Fruit fly (Drosophila melanogaster) whole organism, embryonic: ENCODE measurements around the gene cnc.

ENCODE experiments used
- CG11093 ChIP-seq: fragments of 200-800 bp; sonication (Bioruptor generic); IDR thresholded peaks from 3 replicates; pipeline ENCODE4 v1.3.6; 2022; ENCODE audit warnings: missing biosample characterization, missing genetic modification characterization
- CG11504 ChIP-seq: fragments of 200-800 bp; sonication (Bioruptor generic); optimal IDR thresholded peaks from 3 replicates; lab custom pipeline; 2019; ENCODE audit warnings: missing biosample characterization, mild to moderate bottlenecking, missing genetic modification characterization, moderate library complexity
- CG1233 ChIP-seq: fragments of 200-800 bp; sonication (Bioruptor generic); optimal IDR thresholded peaks from 4 replicates; lab custom pipeline; 2018; ENCODE audit warnings: missing biosample characterization, mild to moderate bottlenecking, missing genetic modification characterization
- CG14441 ChIP-seq: fragments of 200-800 bp; sonication (Bioruptor generic); IDR thresholded peaks from 2 replicates; pipeline ENCODE4 v1.3.6; 2022; ENCODE audit warnings: missing biosample characterization, missing genetic modification characterization
- CG15479 ChIP-seq: fragments of 200-800 bp; sonication (Bioruptor generic); optimal IDR thresholded peaks from 3 replicates; lab custom pipeline; 2019; ENCODE audit warnings: missing biosample characterization, mild to moderate bottlenecking, missing genetic modification characterization, moderate library complexity
- CG17186 ChIP-seq: fragments of 200-800 bp; sonication (Bioruptor generic); optimal IDR thresholded peaks from 3 replicates; lab custom pipeline; 2017; ENCODE audit warnings: missing biosample characterization, missing genetic modification reagents, missing genetic modification characterization
- CG17361 ChIP-seq: fragments of 200-800 bp; sonication (Bioruptor generic); IDR thresholded peaks from 3 replicates; pipeline ENCODE4 v1.3.6; 2022; ENCODE audit warnings: missing biosample characterization, missing genetic modification characterization
- CG1792 ChIP-seq: fragments of 200-800 bp; sonication (Bioruptor generic); optimal IDR thresholded peaks from 2 replicates; lab custom pipeline; 2016; ENCODE audit warnings: missing biosample characterization, missing genetic modification characterization
- CG18262 ChIP-seq: fragments of 200-800 bp; optimal IDR thresholded peaks from 3 replicates; lab custom pipeline; 2019; ENCODE audit warnings: missing biosample characterization, mild to moderate bottlenecking, missing genetic modification characterization, moderate library complexity
- CG18764 ChIP-seq: fragments of 200-800 bp; sonication (Bioruptor generic); optimal IDR thresholded peaks from 3 replicates; lab custom pipeline; 2016; ENCODE audit warnings: missing biosample characterization, missing genetic modification characterization
- CG2120 ChIP-seq: fragments of 200-800 bp; sonication (Bioruptor generic); optimal IDR thresholded peaks from 3 replicates; lab custom pipeline; 2016; ENCODE audit warnings: missing biosample characterization, missing genetic modification characterization
- CG30431 ChIP-seq: fragments of 200-800 bp; sonication (Bioruptor generic); optimal IDR thresholded peaks from 2 replicates; lab custom pipeline; 2017; ENCODE audit warnings: missing biosample characterization, missing genetic modification characterization
- CG3163 ChIP-seq: fragments of 200-800 bp; sonication (Bioruptor generic); optimal IDR thresholded peaks from 3 replicates; lab custom pipeline; 2016; ENCODE audit warnings: missing biosample characterization, missing genetic modification characterization
- CG3726 ChIP-seq: fragments of 200-800 bp; sonication (Bioruptor generic); IDR thresholded peaks from 3 replicates; pipeline ENCODE4, ENCODE4 v1.3.6; 2022; ENCODE audit warnings: missing biosample characterization, missing genetic modification characterization
- CG4360 ChIP-seq: fragments of 200-800 bp; sonication (Bioruptor generic); IDR thresholded peaks from 2 replicates; pipeline ENCODE4 v1.3.6; 2022; ENCODE audit warnings: missing biosample characterization, missing genetic modification characterization
- CG5180 ChIP-seq: fragments of 200-800 bp; sonication (Bioruptor generic); optimal IDR thresholded peaks from 3 replicates; lab custom pipeline; 2017; ENCODE audit warnings: missing biosample characterization, missing genetic modification characterization, mild to moderate bottlenecking, moderate library complexity, missing genetic modification reagents
- CG7556 ChIP-seq: fragments of 200-800 bp; sonication (Bioruptor generic); optimal IDR thresholded peaks from 2 replicates; lab custom pipeline; 2017; ENCODE audit warnings: missing biosample characterization, mild to moderate bottlenecking, missing genetic modification characterization
- CG8281 ChIP-seq: fragments of 200-800 bp; sonication (Bioruptor generic); optimal IDR thresholded peaks from 2 replicates; lab custom pipeline; 2018; ENCODE audit warnings: missing biosample characterization, mild to moderate bottlenecking, missing genetic modification characterization, moderate library complexity
- CTCF ChIP-seq: fragments of 200-800 bp; sonication (Bioruptor generic); optimal IDR thresholded peaks from 2 replicates; lab custom pipeline; 2017; ENCODE audit warnings: missing biosample characterization, mild to moderate bottlenecking, missing genetic modification characterization, moderate library complexity
- Dad ChIP-seq: fragments of 200-800 bp; sonication (Bioruptor generic); optimal IDR thresholded peaks from 3 replicates; lab custom pipeline; 2016; ENCODE audit warnings: missing biosample characterization, missing genetic modification characterization
- Dip2 ChIP-seq: fragments of 200-800 bp; sonication (Bioruptor generic); IDR thresholded peaks from 2 replicates; pipeline ENCODE4 v1.3.6; 2022; ENCODE audit warnings: missing biosample characterization, missing genetic modification characterization
- Doc3 ChIP-seq: fragments of 200-800 bp; sonication (Bioruptor generic); IDR thresholded peaks from 3 replicates; pipeline ENCODE4 v1.3.6; 2022; ENCODE audit warnings: missing biosample characterization, missing genetic modification characterization; ENCODE audit not compliant: partially characterized antibody
- Drgx ChIP-seq: fragments of 200-800 bp; sonication (Bioruptor generic); IDR thresholded peaks from 2 replicates; pipeline ENCODE4 v1.3.6; 2022; ENCODE audit warnings: missing biosample characterization, missing genetic modification characterization
- Ets97D ChIP-seq: fragments of 200-800 bp; sonication (Bioruptor generic); optimal IDR thresholded peaks from 3 replicates; lab custom pipeline; 2016; ENCODE audit warnings: missing biosample characterization, missing genetic modification characterization
- H15 ChIP-seq: fragments of 200-800 bp; sonication (Bioruptor generic); IDR thresholded peaks from 3 replicates; pipeline ENCODE4 v1.3.6; 2022; ENCODE audit warnings: missing biosample characterization, missing genetic modification characterization
- HLH4C ChIP-seq: fragments of 200-800 bp; sonication (Bioruptor generic); IDR thresholded peaks from 3 replicates; pipeline ENCODE4 v1.3.6; 2022; ENCODE audit warnings: missing biosample characterization, missing genetic modification characterization; ENCODE audit not compliant: partially characterized antibody
- Jarid2 ChIP-seq: fragments of 200-800 bp; sonication (Bioruptor generic); optimal IDR thresholded peaks from 3 replicates; lab custom pipeline; 2017; ENCODE audit warnings: mild to moderate bottlenecking, missing biosample characterization, missing genetic modification reagents, missing genetic modification characterization
- Mes4 ChIP-seq: fragments of 200-800 bp; sonication (Bioruptor generic); optimal IDR thresholded peaks from 2 replicates; lab custom pipeline; 2016; ENCODE audit warnings: missing biosample characterization, missing genetic modification characterization
- Mrtf ChIP-seq: fragments of 200-800 bp; sonication (Bioruptor generic); IDR thresholded peaks from 3 replicates; pipeline ENCODE4 v1.3.6; 2022; ENCODE audit warnings: missing biosample characterization, missing genetic modification characterization
- Neu2 ChIP-seq: fragments of 200-800 bp; sonication (Bioruptor generic); optimal IDR thresholded peaks from 3 replicates; lab custom pipeline; 2016; ENCODE audit warnings: missing biosample characterization, missing genetic modification characterization, borderline replicate concordance
- Nf-YA ChIP-seq: fragments of 200-800 bp; sonication (Bioruptor generic); IDR thresholded peaks from 2 replicates; pipeline ENCODE4 v1.3.6; 2022; ENCODE audit warnings: missing biosample characterization, missing genetic modification characterization
- PHDP ChIP-seq: fragments of 200-800 bp; sonication (Bioruptor generic); optimal IDR thresholded peaks from 3 replicates; lab custom pipeline; 2018; ENCODE audit warnings: missing biosample characterization, mild to moderate bottlenecking, missing genetic modification characterization, moderate library complexity
- Sry-δ ChIP-seq: fragments of 200-800 bp; sonication (Bioruptor generic); optimal IDR thresholded peaks from 2 replicates; lab custom pipeline; 2016; ENCODE audit warnings: missing biosample characterization, missing genetic modification characterization
- Stat92E ChIP-seq, 3 experiments: fragments of >200 bp in 2 of 3; fragments of 200-800 bp in 1 of 3; sonication (Bioruptor generic) in 1 of 3; optimal IDR thresholded peaks; 2 replicates each; lab custom pipeline; 2017 to 2019; ENCODE audit warnings: missing biosample characterization in 3 of 3, missing genetic modification characterization in 3 of 3, mild to moderate bottlenecking in 1 of 3, moderate library complexity in 1 of 3
- bab2 ChIP-seq: fragments of 200-800 bp; sonication (Bioruptor generic); optimal IDR thresholded peaks from 2 replicates; lab custom pipeline; 2016; ENCODE audit warnings: missing biosample characterization, missing genetic modification characterization
- bowl ChIP-seq: fragments of 200-800 bp; sonication (Bioruptor generic); IDR thresholded peaks from 2 replicates; pipeline ENCODE4 v1.3.6; 2022; ENCODE audit warnings: missing biosample characterization, missing genetic modification characterization
- crp ChIP-seq, 2 experiments: fragments of 200-800 bp; sonication (Bioruptor generic); optimal IDR thresholded peaks; 2 replicates in 1 of 2; 3 replicates in 1 of 2; lab custom pipeline; 2017; ENCODE audit warnings: missing biosample characterization in 2 of 2, missing genetic modification characterization in 2 of 2, mild to moderate bottlenecking in 1 of 2, moderate library complexity in 1 of 2
- danr ChIP-seq: fragments of 200-800 bp; sonication (Bioruptor generic); IDR thresholded peaks from 2 replicates; pipeline ENCODE4 v1.3.6; 2022; ENCODE audit warnings: missing biosample characterization, missing genetic modification characterization
- dmrt11E ChIP-seq: fragments of 200-800 bp; sonication (Bioruptor generic); optimal IDR thresholded peaks from 3 replicates; lab custom pipeline; 2018; ENCODE audit warnings: missing biosample characterization, mild to moderate bottlenecking, missing genetic modification characterization, moderate library complexity
- ems ChIP-seq: fragments of 200-800 bp; sonication (Bioruptor generic); optimal IDR thresholded peaks from 3 replicates; lab custom pipeline; 2016; ENCODE audit warnings: missing biosample characterization, missing genetic modification characterization
- gt ChIP-seq: fragments of 200-800 bp; sonication (Bioruptor generic); IDR thresholded peaks from 2 replicates; pipeline ENCODE4 v1.3.6; 2022; ENCODE audit warnings: missing biosample characterization, missing genetic modification characterization
- ken ChIP-seq: fragments of 200-800 bp; sonication (Bioruptor generic); IDR thresholded peaks from 3 replicates; pipeline ENCODE4 v1.3.6; 2022; ENCODE audit warnings: missing biosample characterization, missing genetic modification characterization
- kni ChIP-seq: fragments of 200-800 bp; sonication (Bioruptor generic); optimal IDR thresholded peaks from 3 replicates; lab custom pipeline; 2017; ENCODE audit warnings: mild to moderate bottlenecking, missing biosample characterization, missing genetic modification reagents, missing genetic modification characterization
- nau ChIP-seq: fragments of 200-800 bp; sonication (Bioruptor generic); optimal IDR thresholded peaks from 3 replicates; lab custom pipeline; 2017; ENCODE audit warnings: missing biosample characterization, mild to moderate bottlenecking, missing genetic modification characterization, missing genetic modification reagents
- nerfin-1 ChIP-seq: fragments of 200-800 bp; sonication (Bioruptor generic); optimal IDR thresholded peaks from 3 replicates; lab custom pipeline; 2019; ENCODE audit warnings: missing biosample characterization, mild to moderate bottlenecking, missing genetic modification characterization, moderate library complexity
- pnt ChIP-seq: fragments of 200-800 bp; sonication (Bioruptor generic); optimal IDR thresholded peaks from 3 replicates; lab custom pipeline; 2016; ENCODE audit warnings: missing biosample characterization, missing genetic modification characterization
- pros ChIP-seq: fragments of 200-800 bp; sonication (Bioruptor generic); optimal IDR thresholded peaks from 3 replicates; lab custom pipeline; 2019; ENCODE audit warnings: missing biosample characterization, mild to moderate bottlenecking, missing genetic modification characterization, moderate library complexity
- sens ChIP-seq: fragments of 200-800 bp; sonication (Bioruptor generic); peaks from one replicate; lab custom pipeline; 2016; ENCODE audit warnings: missing biosample characterization, missing genetic modification characterization
- slou ChIP-seq: fragments of 200-800 bp; sonication (Bioruptor generic); optimal IDR thresholded peaks from 3 replicates; lab custom pipeline; 2016; ENCODE audit warnings: missing biosample characterization, missing genetic modification characterization
- slp2 ChIP-seq: fragments of 200-800 bp; sonication (Bioruptor generic); optimal IDR thresholded peaks from 2 replicates; lab custom pipeline; 2016; ENCODE audit warnings: missing biosample characterization, missing genetic modification characterization
- stwl ChIP-seq: fragments of 200-800 bp; sonication (Bioruptor generic); optimal IDR thresholded peaks from 3 replicates; lab custom pipeline; 2018; ENCODE audit warnings: missing biosample characterization, mild to moderate bottlenecking, missing genetic modification characterization, moderate library complexity

cnc gene

DNA sequence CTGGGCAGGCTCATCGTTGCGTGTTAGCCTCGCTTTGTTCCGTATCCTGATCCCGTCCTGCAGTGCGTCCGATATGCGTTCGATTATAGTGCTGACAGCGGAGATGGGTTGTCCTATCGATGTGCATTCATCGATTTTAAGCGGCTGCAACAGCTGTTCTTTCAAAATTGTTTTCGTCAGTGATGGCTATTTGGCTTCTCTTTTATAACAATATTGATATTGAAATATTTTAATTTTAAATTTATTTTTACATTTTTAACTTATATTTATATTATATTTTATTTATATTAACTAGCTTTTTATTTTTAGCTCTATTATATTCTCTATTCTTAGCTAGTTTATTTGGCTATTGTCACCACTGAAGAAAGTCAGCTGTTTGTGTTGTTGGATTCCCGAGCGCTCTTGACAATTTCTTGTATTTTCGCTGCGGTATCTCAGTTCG is 31.5 kb upstream of the cnc start, which contains the start of the genes wda and Pex11c (continued):
- TF ChIP-seq CG17361 (GFP tag; lab: Robert Waterston, UW) (peak; percentile 95), HLH4C (GFP tag; lab: Robert Waterston, UW) (peak; percentile 61; the same call in 1 of the 3 replicates), CG11504 (tag; lab: Kevin White, UChicago) (no peak), bab2 (no peak), kni (GFP tag; lab: Kevin White, UChicago) (no peak), Neu2 (GFP tag; lab: Kevin White, UChicago) (no peak), Ets97D (GFP tag; lab: Kevin White, UChicago) (no peak), Stat92E (GFP tag; optimal IDR thresholded peaks at IDR 0.05; lab: Kevin White, UChicago) (peak in 1 of 3 experiments; percentile 73), CG8281 (tag; lab: Kevin White, UChicago) (peak; percentile 73), Nf-YA (GFP tag; lab: Robert Waterston, UW) (0 out of 2 replicates have a peak, but pooled peaks have one; percentile 17), pros (GFP tag; lab: Kevin White, UChicago) (no peak), gt (GFP tag; lab: Robert Waterston, UW) (peak; percentile 80), bowl (peak; percentile 67), Mes4 (GFP tag; lab: Kevin White, UChicago) (no peak), CG3726 (GFP tag; lab: Robert Waterston, UW) (no peak; the same call in 2 of the 3 replicates), Doc3 (GFP tag; lab: Robert Waterston, UW) (peak; percentile 66; the same call in 1 of the 3 replicates), CG1792 (GFP tag; lab: Kevin White, UChicago) (no peak), Jarid2 (GFP tag; lab: Kevin White, UChicago) (peak; percentile 51), nerfin-1 (tag; lab: Kevin White, UChicago) (peak; percentile 53), CG3163 (GFP tag; lab: Kevin White, UChicago) (no peak), Mrtf (GFP tag; lab: Robert Waterston, UW) (no peak; the same call in 2 of the 3 replicates), stwl (tag; lab: Kevin White, UChicago) (peak; percentile 60), CG4360 (peak; percentile 67), CG1233 (peak; percentile 69), CG5180 (GFP tag; lab: Kevin White, UChicago) (no peak), CG2120 (peak; percentile 78), nau (no peak), slp2 (GFP tag; lab: Kevin White, UChicago) (no peak), CG15479 (no peak), ken (peak; percentile 80), CTCF (GFP tag; lab: Kevin White, UChicago) (no peak), Drgx (GFP tag; lab: Robert Waterston, UW) (peak; percentile 75; the same call in 1 of the 2 replicates), CG14441 (peak; percentile 82), Sry-δ (GFP tag; lab: Kevin White, UChicago) (peak; percentile 71), Dad (GFP tag; lab: Kevin White, UChicago) (no peak), pnt (no peak), H15 (GFP tag; lab: Robert Waterston, UW) (peak; percentile 87), danr (GFP tag; lab: Robert Waterston, UW) (peak; percentile 70), CG17186 (GFP tag; lab: Kevin White, UChicago) (peak; percentile 5), CG11093 (GFP tag; lab: Robert Waterston, UW) (no peak), CG7556 (GFP tag; lab: Kevin White, UChicago) (peak; percentile 92), crp (GFP tag; optimal IDR thresholded peaks at IDR 0.05; lab: Kevin White, UChicago) (peak; percentile 88 to 95), slou (GFP tag; lab: Kevin White, UChicago) (peak; percentile 36), CG18764 (GFP tag; lab: Kevin White, UChicago) (peak; percentile 62), PHDP (tag; lab: Kevin White, UChicago) (peak; percentile 92), ems (GFP tag; lab: Kevin White, UChicago) (peak; percentile 35), CG30431 (peak; percentile 73), Dip2 (GFP tag; lab: Robert Waterston, UW) (no peak), sens (GFP tag; lab: Kevin White, UChicago) (peak; percentile 75), CG18262 (tag; lab: Kevin White, UChicago) (peak; percentile 94), dmrt11E (tag; lab: Kevin White, UChicago) (peak; percentile 95)
